Worm (Caenorhabditis elegans) whole organism, L1 larva: ENCODE data around the gene Y37D8A.19.

Experiments used
- C16A3.4 ChIP-seq: fragments of 150-350 bp; optimal IDR thresholded peaks from 2 replicates; lab custom pipeline; 2014; ENCODE audit warnings: missing biosample characterization, missing genetic modification characterization
- F16B12.6 ChIP-seq: fragments of 150-350 bp; optimal IDR thresholded peaks from 2 replicates; lab custom pipeline; 2014; ENCODE audit warnings: missing biosample characterization, missing genetic modification characterization
- alr-1 ChIP-seq: fragments of 200-800 bp; sonication (Bioruptor generic); optimal IDR thresholded peaks from 2 replicates; lab custom pipeline; 2018; ENCODE audit warnings: borderline replicate concordance, mild to moderate bottlenecking, missing genetic modification characterization, missing compliant biosample characterization
- ama-1 ChIP-seq: fragments of 150-350 bp; optimal IDR thresholded peaks from 2 replicates; lab custom pipeline; 2014
- blmp-1 ChIP-seq: fragments of 150-350 bp; optimal IDR thresholded peaks from 2 replicates; lab custom pipeline; 2014; ENCODE audit warnings: missing biosample characterization, missing genetic modification characterization
- ceh-8 ChIP-seq: fragments of 200-800 bp; sonication (Bioruptor generic); optimal IDR thresholded peaks from 2 replicates; lab custom pipeline; 2018; ENCODE audit warnings: mild to moderate bottlenecking, missing genetic modification characterization, moderate library complexity, missing compliant biosample characterization
- ceh-88 ChIP-seq: fragments of 200-800 bp; sonication (Bioruptor generic); IDR thresholded peaks from 2 replicates; pipeline ENCODE4 v1.3.6; 2022; ENCODE audit warnings: missing genetic modification characterization, missing compliant biosample characterization
- ceh-90 ChIP-seq: sonication (generic microtip); optimal IDR thresholded peaks from 2 replicates; lab custom pipeline; 2016; ENCODE audit warnings: missing genetic modification characterization, missing compliant biosample characterization
- dpl-1 ChIP-seq, 3 experiments: fragments of 150-350 bp in 2 of 3; sonication (generic microtip) in 1 of 3; optimal IDR thresholded peaks; 2 replicates each; lab custom pipeline; 2014 to 2017; ENCODE audit warnings: missing biosample characterization in 3 of 3, missing genetic modification characterization in 3 of 3, missing genetic modification reagents in 3 of 3
- efl-1 ChIP-seq, 4 experiments: fragments of 150-350 bp; optimal IDR thresholded peaks in 3 of 4; peaks in 1 of 4; 1 replicate in 1 of 4; 2 replicates in 3 of 4; lab custom pipeline; 2014; ENCODE audit warnings: missing biosample characterization in 2 of 4, missing genetic modification characterization in 2 of 4, missing genetic modification reagents in 2 of 4
- egl-13 ChIP-seq: sonication (generic microtip); optimal IDR thresholded peaks from 2 replicates; lab custom pipeline; 2016; ENCODE audit warnings: missing genotype, missing genetic modification reagents, missing genetic modification characterization, missing compliant biosample characterization
- egl-27 ChIP-seq, 2 experiments: fragments of 150-350 bp in 1 of 2; sonication (generic microtip); optimal IDR thresholded peaks; 3 replicates each; lab custom pipeline; 2017 to 2018; ENCODE audit warnings: missing biosample characterization in 2 of 2, missing genetic modification characterization in 2 of 2, missing genetic modification reagents in 2 of 2
- elt-2 ChIP-seq: sonication (generic microtip); optimal IDR thresholded peaks from 2 replicates; lab custom pipeline; 2016; ENCODE audit warnings: missing genetic modification characterization, mild to moderate bottlenecking, inconsistent platforms, missing compliant biosample characterization, missing genetic modification reagents
- fkh-10 ChIP-seq: sonication (generic microtip); optimal IDR thresholded peaks from 2 replicates; lab custom pipeline; 2017; ENCODE audit warnings: missing biosample characterization, missing genetic modification reagents, missing genetic modification characterization
- fos-1 ChIP-seq: fragments of 150-350 bp; optimal IDR thresholded peaks from 2 replicates; lab custom pipeline; 2014; ENCODE audit warnings: missing biosample characterization, missing genetic modification characterization
- grh-1 ChIP-seq: fragments of 200-800 bp; sonication (Bioruptor generic); IDR thresholded peaks from 2 replicates; pipeline ENCODE4 v1.3.6; 2022; ENCODE audit warnings: missing genetic modification reagents, missing genetic modification characterization, missing compliant biosample characterization
- isw-1 ChIP-seq: fragments of 200-800 bp; sonication (Bioruptor generic); IDR thresholded peaks from 2 replicates; pipeline ENCODE4 v1.3.6; 2022; ENCODE audit warnings: missing genetic modification characterization, missing compliant biosample characterization
- jun-1 ChIP-seq: fragments of 150-350 bp; optimal IDR thresholded peaks from 2 replicates; lab custom pipeline; 2014; ENCODE audit warnings: missing biosample characterization, missing genetic modification reagents, missing genetic modification characterization
- lin-35 ChIP-seq, 2 experiments: fragments of 150-350 bp; optimal IDR thresholded peaks; 2 replicates each; lab custom pipeline; 2014; ENCODE audit warnings: missing biosample characterization in 2 of 2, missing genetic modification characterization in 2 of 2, missing genetic modification reagents in 2 of 2
- lin-39 ChIP-seq: fragments of 150-350 bp; optimal IDR thresholded peaks from 2 replicates; lab custom pipeline; 2014; ENCODE audit warnings: missing biosample characterization, missing genetic modification reagents, missing genetic modification characterization
- lir-3 ChIP-seq: sonication (generic microtip); optimal IDR thresholded peaks from 2 replicates; lab custom pipeline; 2016; ENCODE audit warnings: mild to moderate bottlenecking, missing genetic modification characterization, moderate library complexity, missing compliant biosample characterization; ENCODE audit not compliant: poor library complexity
- mdl-1 ChIP-seq, 2 experiments: fragments of 150-350 bp; optimal IDR thresholded peaks; 2 replicates each; lab custom pipeline; 2014 to 2017; ENCODE audit warnings: missing biosample characterization in 2 of 2, missing genetic modification characterization in 2 of 2, inconsistent platforms in 1 of 2
- nhr-28 ChIP-seq: fragments of 150-350 bp; optimal IDR thresholded peaks from 2 replicates; lab custom pipeline; 2014; ENCODE audit warnings: missing biosample characterization, missing genetic modification characterization
- nhr-76 ChIP-seq: sonication (generic microtip); optimal IDR thresholded peaks from 2 replicates; lab custom pipeline; 2017; ENCODE audit warnings: missing biosample characterization, missing genetic modification characterization
- nhr-77 ChIP-seq: fragments of 150-350 bp; optimal IDR thresholded peaks from 2 replicates; lab custom pipeline; 2014; ENCODE audit warnings: missing biosample characterization, missing genetic modification characterization
- nhr-84 ChIP-seq: sonication (generic microtip); optimal IDR thresholded peaks from 2 replicates; lab custom pipeline; 2017; ENCODE audit warnings: missing biosample characterization, missing genetic modification characterization
- nhr-85 ChIP-seq: sonication (generic microtip); peaks from one replicate; lab custom pipeline; 2016; ENCODE audit warnings: missing genetic modification characterization, inconsistent platforms, missing compliant biosample characterization
- nhr-90 ChIP-seq: sonication (generic microtip); optimal IDR thresholded peaks from 2 replicates; lab custom pipeline; 2016; ENCODE audit warnings: mild to moderate bottlenecking, missing genetic modification characterization, missing compliant biosample characterization; ENCODE audit not compliant: poor library complexity
- pag-3 ChIP-seq: sonication (generic microtip); optimal IDR thresholded peaks from 2 replicates; lab custom pipeline; 2017; ENCODE audit warnings: missing genetic modification characterization, mild to moderate bottlenecking, missing compliant biosample characterization, antibody characterized with exemption, borderline replicate concordance; ENCODE audit not compliant: insufficient read depth
- pax-3 ChIP-seq: fragments of 200-800 bp; sonication (Bioruptor generic); optimal IDR thresholded peaks from 2 replicates; lab custom pipeline; 2018; ENCODE audit warnings: mild to moderate bottlenecking, missing genetic modification characterization, moderate library complexity, missing compliant biosample characterization
- rnt-1 ChIP-seq: sonication (generic microtip); optimal IDR thresholded peaks from 2 replicates; lab custom pipeline; 2016; ENCODE audit warnings: mild to moderate bottlenecking, missing genetic modification characterization, moderate library complexity, missing compliant biosample characterization
- skn-1 ChIP-seq: fragments of 150-350 bp; optimal IDR thresholded peaks from 2 replicates; lab custom pipeline; 2014; ENCODE audit warnings: missing biosample characterization, missing genetic modification characterization
- snpc-4 ChIP-seq: fragments of 150-350 bp; optimal IDR thresholded peaks from 2 replicates; lab custom pipeline; 2014; ENCODE audit warnings: missing biosample characterization, missing genetic modification characterization
- sox-4 ChIP-seq: sonication (generic microtip); optimal IDR thresholded peaks from 2 replicates; lab custom pipeline; 2016; ENCODE audit warnings: missing genetic modification characterization, missing compliant biosample characterization
- sup-37 ChIP-seq: fragments of 200-800 bp; sonication (Bioruptor generic); optimal IDR thresholded peaks from 2 replicates; lab custom pipeline; 2018; ENCODE audit warnings: mild to moderate bottlenecking, missing genetic modification characterization, missing compliant biosample characterization
- swsn-7 ChIP-seq: sonication (generic microtip); optimal IDR thresholded peaks from 2 replicates; lab custom pipeline; 2016; ENCODE audit warnings: missing genetic modification characterization, missing compliant biosample characterization
- tbx-2 ChIP-seq: sonication (generic microtip); optimal IDR thresholded peaks from 2 replicates; lab custom pipeline; 2016; ENCODE audit warnings: missing genetic modification characterization, missing compliant biosample characterization
- unc-130 ChIP-seq: fragments of 150-350 bp; optimal IDR thresholded peaks from 2 replicates; lab custom pipeline; 2017; ENCODE audit warnings: missing biosample characterization, missing genetic modification characterization, inconsistent platforms
- vab-15 ChIP-seq: sonication (generic microtip); optimal IDR thresholded peaks from 2 replicates; lab custom pipeline; 2017; ENCODE audit warnings: missing genotype, mild to moderate bottlenecking, missing genetic modification characterization, missing compliant biosample characterization
- ztf-4 ChIP-seq: fragments of 150-350 bp; optimal IDR thresholded peaks from 2 replicates; lab custom pipeline; 2014; ENCODE audit warnings: missing biosample characterization, missing genetic modification characterization

Gene Y37D8A.19

DNA sequence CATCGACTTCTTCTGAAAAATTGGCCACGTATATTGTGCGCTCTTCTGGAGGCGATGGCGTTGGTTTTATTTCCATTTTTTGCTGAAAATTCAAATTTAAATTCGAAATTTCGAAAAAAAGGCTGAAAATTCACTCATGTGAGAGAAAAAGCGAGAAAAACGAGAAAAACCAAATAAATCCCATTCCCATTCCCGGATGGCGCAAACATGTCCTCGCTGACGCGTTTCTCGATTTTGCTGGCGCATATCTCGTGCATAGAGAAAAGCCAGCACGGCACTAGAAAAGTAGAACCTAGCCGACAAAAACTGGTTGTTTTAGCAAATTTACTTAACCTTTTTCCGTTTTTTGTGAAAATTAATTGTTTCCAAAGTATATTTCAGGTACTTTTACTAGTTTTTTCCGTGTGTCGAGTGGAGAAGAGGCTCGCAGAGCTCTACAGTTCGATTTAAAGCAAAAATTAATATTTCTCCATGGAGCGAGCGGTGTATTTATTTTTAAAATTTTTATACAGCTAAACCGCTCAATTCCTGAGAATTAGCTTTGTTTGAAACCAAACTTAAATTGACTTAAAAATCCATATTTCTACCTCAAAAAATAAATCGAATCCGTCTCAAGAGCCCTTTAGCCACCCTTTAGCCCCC, 2.2 kb downstream of the Y37D8A.19 start, which contains the start of gene rbm-7 (continued):
- TF ChIP-seq pag-3 (no peak), ceh-90 (tag; lab: Kevin White, UChicago) (peak; percentile 4), rnt-1 (tag; lab: Kevin White, UChicago) (peak; percentile 87), elt-2 (tag; lab: Kevin White, UChicago) (peak; percentile 24), swsn-7 (peak; percentile 80), dpl-1 (GFP tag; optimal IDR thresholded peaks at IDR 0.05; lab: Kevin White, UChicago) (peak; percentile 60 to 80 (median 77)), ceh-8 (GFP tag; lab: Kevin White, UChicago) (no peak), snpc-4 (tag; lab: Kevin White, UChicago) (peak; percentile 52), pax-3 (tag; lab: Kevin White, UChicago) (no peak), ama-1 (lab: Kevin White, UChicago) (no peak), isw-1 (GFP tag; lab: Robert Waterston, UW) (peak; percentile 69), fos-1 (peak; percentile 36), lir-3 (tag; lab: Kevin White, UChicago) (no peak), sup-37 (peak; percentile 12), sox-4 (tag; lab: Kevin White, UChicago) (no peak), ceh-88 (no peak), efl-1 (optimal IDR thresholded peaks at IDR 0.05; lab: Kevin White, UChicago) (peak; percentile 78 to 82), efl-1 (GFP tag; optimal IDR thresholded peaks at IDR 0.05 in 1 of 2; lab: Kevin White, UChicago) (peak; percentile 77 to 97), unc-130 (tag; lab: Kevin White, UChicago) (peak; percentile 52), skn-1 (peak; percentile 64), ztf-4 (tag; lab: Kevin White, UChicago) (no peak), nhr-77 (tag; lab: Kevin White, UChicago) (peak; percentile 36), vab-15 (tag; lab: Kevin White, UChicago) (no peak), alr-1 (tag; lab: Kevin White, UChicago) (no peak), egl-27 (tag; optimal IDR thresholded peaks at IDR 0.05; lab: Kevin White, UChicago) (no peak), nhr-90 (peak; percentile 76), mdl-1 (tag; optimal IDR thresholded peaks at IDR 0.05; lab: Kevin White, UChicago) (peak in 1 of 2 experiments; percentile 59), jun-1 (tag; lab: Kevin White, UChicago) (peak; percentile 56)

DNA sequence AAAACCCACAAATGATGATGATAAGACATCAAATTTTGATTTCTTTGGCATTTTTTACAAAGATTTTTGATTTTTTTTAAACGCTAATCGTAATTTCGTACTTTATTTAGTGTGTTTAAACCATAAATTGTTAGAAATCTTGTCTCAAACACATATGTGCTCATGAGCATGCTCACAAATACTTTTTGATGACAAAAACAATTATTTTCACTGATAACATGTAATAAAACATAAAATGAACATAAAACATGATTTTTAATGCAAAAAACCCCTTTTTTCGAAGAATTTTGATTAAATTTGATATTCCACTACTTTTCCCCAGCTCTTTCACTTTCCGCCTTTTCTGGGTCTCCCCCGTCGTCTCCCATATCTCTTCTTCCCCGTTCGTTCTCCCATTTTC, 3.1 kb downstream of the Y37D8A.19 start:
- TF ChIP-seq nhr-85 (tag; lab: Kevin White, UChicago) (no peak), blmp-1 (peak; percentile 56), ama-1 (lab: Kevin White, UChicago) (no peak)

DNA sequence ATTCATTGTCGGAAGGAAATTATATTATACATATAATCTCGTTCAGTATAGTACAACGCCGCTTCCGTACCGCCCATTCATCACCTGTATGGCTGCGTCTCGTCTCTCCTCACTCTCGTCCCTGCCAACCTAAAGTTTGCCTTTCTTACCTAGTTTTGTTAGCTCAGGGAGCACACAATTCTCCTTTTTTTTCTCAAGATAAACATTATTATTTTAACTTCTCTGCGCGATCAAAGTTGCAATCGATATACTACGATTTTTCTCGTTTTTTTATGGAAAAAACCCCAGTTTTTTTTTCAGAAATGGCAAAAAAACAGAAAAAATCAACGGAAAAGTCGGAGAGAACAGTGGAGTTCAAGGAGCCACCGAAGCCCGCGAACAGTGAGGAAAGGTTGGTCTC, 4.7 kb downstream of the Y37D8A.19 start, which contains the start of gene epg-3:
Gene epg-3 (plus strand): TSS at position 301 of the 400 bp plus-strand sequence.
- no peak for TF ChIP-seq nhr-85 (tag; lab: Kevin White, UChicago)
- no peak for TF ChIP-seq nhr-84 (tag; lab: Kevin White, UChicago)
- TF ChIP-seq fkh-10 (GFP tag; lab: Kevin White, UChicago): no peak
- no peak for TF ChIP-seq lin-39 (tag; lab: Kevin White, UChicago)
- no peak for TF ChIP-seq ama-1 (lab: Kevin White, UChicago)
- no peak for TF ChIP-seq rnt-1 (tag; lab: Kevin White, UChicago)
- TF ChIP-seq pax-3 (tag; lab: Kevin White, UChicago): no peak
- TF ChIP-seq grh-1: no peak
- TF ChIP-seq egl-13 (tag; lab: Kevin White, UChicago): no peak
- no peak for TF ChIP-seq nhr-77 (tag; lab: Kevin White, UChicago)
- TF ChIP-seq F16B12.6: no peak
- no peak for TF ChIP-seq C16A3.4 (tag; lab: Kevin White, UChicago)
- no peak for TF ChIP-seq tbx-2
- no peak for TF ChIP-seq lin-35 (GFP tag; optimal IDR thresholded peaks at IDR 0.05; lab: Kevin White, UChicago)
- TF ChIP-seq nhr-28 (tag; lab: Kevin White, UChicago): no peak
- TF ChIP-seq vab-15 (tag; lab: Kevin White, UChicago): no peak
- TF ChIP-seq nhr-76 (tag; lab: Kevin White, UChicago): no peak
- TF ChIP-seq jun-1 (tag; lab: Kevin White, UChicago): no peak
